Worm (Caenorhabditis elegans) whole organism, midembryonic: Measurements from ENCODE around the gene F11C1.1.

ENCODE experiments used
- T22C8.4 ChIP-seq: fragments of 200-800 bp; sonication (Bioruptor generic); IDR thresholded peaks from 2 replicates; pipeline ENCODE4 v1.3.6; 2022; ENCODE audit warnings: missing genetic modification characterization, missing compliant biosample characterization
- flt-1 ChIP-seq: fragments of 200-800 bp; sonication (Bioruptor generic); IDR thresholded peaks from 2 replicates; pipeline ENCODE4 v1.3.6; 2022; ENCODE audit warnings: missing genetic modification characterization, missing compliant biosample characterization
- klf-2 ChIP-seq: fragments of 200-800 bp; sonication (Bioruptor generic); conservative IDR thresholded peaks from 2 replicates; pipeline ENCODE4 v1.3.6; 2022; ENCODE audit warnings: missing genetic modification reagents, missing genetic modification characterization, missing compliant biosample characterization
- ref-1 ChIP-seq: fragments of 200-800 bp; sonication (Bioruptor generic); conservative IDR thresholded peaks from 2 replicates; pipeline ENCODE4 v1.3.6; 2022; ENCODE audit warnings: missing genetic modification reagents, missing genetic modification characterization, missing compliant biosample characterization
- ztf-29 ChIP-seq: fragments of 200-800 bp; sonication (Bioruptor generic); IDR thresholded peaks from 2 replicates; pipeline ENCODE4 v1.3.6; 2022; ENCODE audit warnings: missing genetic modification reagents, missing genetic modification characterization, missing compliant biosample characterization

- no peak for TF ChIP-seq T22C8.4 (GFP tag; lab: Robert Waterston, UW)
- no peak for TF ChIP-seq flt-1
- no peak for TF ChIP-seq ztf-29 (GFP tag; lab: Robert Waterston, UW)
- no peak for TF ChIP-seq ref-1 (GFP tag; lab: Robert Waterston, UW)
- no peak for TF ChIP-seq klf-2
Measured at ce11 chrX:13000837-13001236, 10.5 kb upstream of the F11C1.1 start.
